Worm (Caenorhabditis elegans) whole organism, late embryonic: ENCODE measurements around the gene fbxc-25.
"Not testable (repeated sequence)": the region's sequence is repeated elsewhere in the genome, so short reads cannot be mapped to it uniquely, and the experiment has no call there.

ENCODE experiments used
- C38D4.7 ChIP-seq: fragments of 200-800 bp; sonication (Bioruptor generic); optimal IDR thresholded peaks from 2 replicates; lab custom pipeline; 2018; ENCODE audit warnings: mild to moderate bottlenecking, missing genetic modification characterization, moderate library complexity, missing compliant biosample characterization
- F13H6.1 ChIP-seq: sonication (generic microtip); optimal IDR thresholded peaks from 2 replicates; lab custom pipeline; 2016; ENCODE audit warnings: missing genetic modification characterization, missing compliant biosample characterization
- K09A11.1 ChIP-seq: sonication (generic microtip); optimal IDR thresholded peaks from 2 replicates; lab custom pipeline; 2017; ENCODE audit warnings: antibody characterized with exemption, mild to moderate bottlenecking, missing genetic modification characterization, missing compliant biosample characterization; ENCODE audit not compliant: insufficient read depth
- ahr-1 ChIP-seq: sonication (generic microtip); optimal IDR thresholded peaks from 2 replicates; lab custom pipeline; 2016; ENCODE audit warnings: missing genetic modification characterization, missing compliant biosample characterization
- ama-1 ChIP-seq: fragments of 150-350 bp; optimal IDR thresholded peaks from 2 replicates; lab custom pipeline; 2014
- ceh-14 ChIP-seq: sonication (generic microtip); optimal IDR thresholded peaks from 2 replicates; lab custom pipeline; 2016; ENCODE audit warnings: missing genotype, missing genetic modification characterization, missing compliant biosample characterization
- ceh-18 ChIP-seq: sonication (generic microtip); optimal IDR thresholded peaks from 2 replicates; lab custom pipeline; 2016; ENCODE audit warnings: missing genetic modification characterization, missing compliant biosample characterization
- ceh-22 ChIP-seq: sonication (generic microtip); optimal IDR thresholded peaks from 2 replicates; lab custom pipeline; 2017; ENCODE audit warnings: missing biosample characterization, missing genetic modification characterization
- ceh-30 ChIP-seq: fragments of 150-350 bp; optimal IDR thresholded peaks from 2 replicates; lab custom pipeline; 2014; ENCODE audit warnings: missing biosample characterization, missing genetic modification characterization
- ceh-31 ChIP-seq: sonication (generic microtip); optimal IDR thresholded peaks from 2 replicates; lab custom pipeline; 2016; ENCODE audit warnings: missing genetic modification characterization, missing compliant biosample characterization
- ceh-45 ChIP-seq: fragments of 200-800 bp; sonication (Bioruptor generic); IDR thresholded peaks from 2 replicates; pipeline ENCODE4 v1.3.6; 2022; ENCODE audit warnings: missing genetic modification reagents, missing genetic modification characterization, missing compliant biosample characterization
- ceh-48 ChIP-seq: sonication (generic microtip); optimal IDR thresholded peaks from 2 replicates; lab custom pipeline; 2016; ENCODE audit warnings: missing genetic modification characterization, inconsistent platforms, missing compliant biosample characterization
- ceh-6 ChIP-seq: fragments of 200-800 bp; sonication (Bioruptor generic); optimal IDR thresholded peaks from 2 replicates; lab custom pipeline; 2018; ENCODE audit warnings: mild to moderate bottlenecking, missing genetic modification characterization, missing compliant biosample characterization
- che-1 ChIP-seq: sonication (generic microtip); optimal IDR thresholded peaks from 2 replicates; lab custom pipeline; 2016; ENCODE audit warnings: mild to moderate bottlenecking, missing genetic modification characterization, missing compliant biosample characterization
- dmd-4 ChIP-seq: sonication (generic microtip); optimal IDR thresholded peaks from 2 replicates; lab custom pipeline; 2016; ENCODE audit warnings: borderline replicate concordance, missing genetic modification characterization, missing compliant biosample characterization
- dve-1 ChIP-seq: sonication (generic microtip); optimal IDR thresholded peaks from 2 replicates; lab custom pipeline; 2017; ENCODE audit warnings: antibody characterized with exemption, mild to moderate bottlenecking, missing genetic modification characterization, missing compliant biosample characterization
- elt-4 ChIP-seq: sonication (generic microtip); optimal IDR thresholded peaks from 2 replicates; lab custom pipeline; 2016; ENCODE audit warnings: missing genetic modification characterization, missing compliant biosample characterization
- eyg-1 ChIP-seq: sonication (generic microtip); optimal IDR thresholded peaks from 2 replicates; lab custom pipeline; 2016; ENCODE audit warnings: missing genotype, missing genetic modification characterization, missing compliant biosample characterization
- fkh-10 ChIP-seq: fragments of 150-350 bp; optimal IDR thresholded peaks from 2 replicates; lab custom pipeline; 2014; ENCODE audit warnings: missing biosample characterization, missing genetic modification reagents, missing genetic modification characterization
- gmeb-2 ChIP-seq: sonication (generic microtip); optimal IDR thresholded peaks from 2 replicates; lab custom pipeline; 2016; ENCODE audit warnings: missing genetic modification characterization, inconsistent platforms, missing compliant biosample characterization
- hlh-30 ChIP-seq: sonication (generic microtip); optimal IDR thresholded peaks from 2 replicates; lab custom pipeline; 2017; ENCODE audit warnings: antibody characterized with exemption, missing genetic modification characterization, missing compliant biosample characterization; ENCODE audit not compliant: insufficient read depth
- lim-6 ChIP-seq: sonication (generic microtip); optimal IDR thresholded peaks from 2 replicates; lab custom pipeline; 2016; ENCODE audit warnings: missing genetic modification characterization, missing compliant biosample characterization
- lin-11 ChIP-seq: fragments of 200-800 bp; sonication (Bioruptor generic); optimal IDR thresholded peaks from 2 replicates; lab custom pipeline; 2018; ENCODE audit warnings: mild to moderate bottlenecking, missing genetic modification characterization, missing compliant biosample characterization
- madf-2 ChIP-seq: sonication (generic microtip); optimal IDR thresholded peaks from 2 replicates; lab custom pipeline; 2017; ENCODE audit warnings: missing genetic modification characterization, missing compliant biosample characterization
- nhr-11 ChIP-seq: fragments of 150-350 bp; optimal IDR thresholded peaks from 2 replicates; lab custom pipeline; 2014; ENCODE audit warnings: missing biosample characterization, missing genetic modification characterization
- nhr-232 ChIP-seq: sonication (generic microtip); optimal IDR thresholded peaks from 2 replicates; lab custom pipeline; 2016; ENCODE audit warnings: missing genetic modification characterization, missing compliant biosample characterization
- npax-4 ChIP-seq: sonication (generic microtip); optimal IDR thresholded peaks from 2 replicates; lab custom pipeline; 2016; ENCODE audit warnings: missing genetic modification characterization, missing compliant biosample characterization
- odd-2 ChIP-seq: sonication (generic microtip); optimal IDR thresholded peaks from 2 replicates; lab custom pipeline; 2017; ENCODE audit warnings: antibody characterized with exemption, mild to moderate bottlenecking, missing genetic modification characterization, missing compliant biosample characterization
- pag-3 ChIP-seq: sonication (generic microtip); optimal IDR thresholded peaks from 2 replicates; lab custom pipeline; 2016; ENCODE audit warnings: missing compliant biosample characterization, missing genetic modification characterization, borderline replicate concordance
- pax-1 ChIP-seq: fragments of 150-350 bp; optimal IDR thresholded peaks from 2 replicates; lab custom pipeline; 2014; ENCODE audit warnings: missing biosample characterization, missing genetic modification characterization
- pha-4 ChIP-seq: fragments of 150-350 bp; optimal IDR thresholded peaks from 2 replicates; lab custom pipeline; 2018; ENCODE audit warnings: missing biosample characterization, missing genetic modification reagents, missing genetic modification characterization
- ref-2 ChIP-seq: sonication (generic microtip); optimal IDR thresholded peaks from 2 replicates; lab custom pipeline; 2016; ENCODE audit warnings: missing genetic modification characterization, missing compliant biosample characterization
- tbx-7 ChIP-seq: sonication (generic microtip); optimal IDR thresholded peaks from 2 replicates; lab custom pipeline; 2016; ENCODE audit warnings: missing genotype, missing genetic modification characterization, missing compliant biosample characterization
- ttx-3 ChIP-seq: sonication (generic microtip); optimal IDR thresholded peaks from 2 replicates; lab custom pipeline; 2016; ENCODE audit warnings: missing genetic modification reagents, missing genetic modification characterization, missing compliant biosample characterization
- unc-3 ChIP-seq, 2 experiments: fragments of 200-800 bp in 1 of 2; sonication (Bioruptor generic) in 1 of 2; sonication (generic microtip) in 1 of 2; conservative IDR thresholded peaks in 1 of 2; optimal IDR thresholded peaks in 1 of 2; 2 replicates each; pipeline versions ENCODE4 v1.3.6 to Lab custom; 2016 to 2022; ENCODE audit warnings: missing compliant biosample characterization in 2 of 2, missing genetic modification characterization in 2 of 2, missing genetic modification reagents in 1 of 2
- unc-55 ChIP-seq: sonication (generic microtip); optimal IDR thresholded peaks from 2 replicates; lab custom pipeline; 2017; ENCODE audit warnings: missing biosample characterization, missing genetic modification reagents, missing genetic modification characterization
- zip-5 ChIP-seq: sonication (generic microtip); optimal IDR thresholded peaks from 2 replicates; lab custom pipeline; 2016; ENCODE audit warnings: missing genetic modification characterization, missing compliant biosample characterization

The fbxc-25 gene

DNA sequence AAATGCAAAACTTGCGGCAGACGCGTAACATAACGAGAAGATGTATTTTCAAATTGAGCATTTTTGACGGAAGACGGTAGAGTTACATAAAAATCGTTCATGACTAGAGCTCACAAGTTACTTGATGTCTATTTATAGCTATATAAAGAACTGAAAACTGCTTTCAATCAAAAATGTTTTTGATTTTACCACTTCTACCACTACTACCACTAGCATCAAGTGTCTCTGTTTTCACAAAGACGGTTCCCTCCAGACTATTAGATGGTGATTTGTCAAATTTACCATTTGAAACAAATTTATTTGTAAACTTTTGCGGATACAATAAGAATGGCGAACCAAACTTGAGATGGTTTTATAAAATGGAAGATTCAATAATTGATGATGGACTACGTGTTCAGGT lies 13.5 kb downstream of the fbxc-25 start, which contains the start of gene K09F6.9:
K09F6.9 (minus strand) TSS at position 101 of the 400 bp plus-strand sequence.
- TF ChIP-seq pag-3; eyg-1 (tag; lab: Kevin White, UChicago); tbx-7: not testable (repeated sequence)

DNA sequence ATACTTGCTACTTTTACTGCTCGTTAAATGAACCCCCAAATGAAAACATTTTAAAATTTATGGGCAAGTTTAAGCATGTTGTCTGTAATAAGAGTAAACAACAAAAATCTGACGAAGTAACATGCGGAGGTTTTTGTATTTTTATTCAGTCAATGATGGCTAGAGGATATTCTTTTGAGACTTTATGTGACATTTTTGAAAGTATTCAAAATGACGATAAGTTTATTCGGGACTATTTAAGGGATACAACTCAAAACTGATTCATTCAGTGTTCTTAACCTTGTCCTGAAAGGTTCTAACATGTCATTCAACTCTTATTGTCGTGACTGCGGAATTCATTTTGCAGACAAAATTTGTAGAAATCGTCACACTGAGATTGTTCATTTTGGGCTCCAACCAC lies 16.2 kb downstream of the fbxc-25 start, which contains the start of gene K09F6.11:
K09F6.11 (plus strand) TSS at position 301 of the 400 bp plus-strand sequence.
- TF ChIP-seq ama-1 (lab: Kevin White, UChicago), result no peak
- TF ChIP-seq ref-2, result no peak
- TF ChIP-seq elt-4 (tag; lab: Kevin White, UChicago), result no peak
- TF ChIP-seq ceh-31 (tag; lab: Kevin White, UChicago), result no peak
- TF ChIP-seq K09A11.1 (tag; lab: Kevin White, UChicago), result no peak
- no peak for TF ChIP-seq hlh-30 (tag; lab: Kevin White, UChicago)
- no peak for TF ChIP-seq ceh-22 (tag; lab: Kevin White, UChicago)
- no peak for TF ChIP-seq nhr-11
- TF ChIP-seq C38D4.7, result no peak
- no peak for TF ChIP-seq F13H6.1 (tag; lab: Kevin White, UChicago)
- TF ChIP-seq eyg-1 (tag; lab: Kevin White, UChicago), result no peak
- no peak for TF ChIP-seq unc-3 (GFP tag; conservative IDR thresholded peaks at IDR 0.05; lab: Robert Waterston, UW)
- no peak for TF ChIP-seq unc-3 (tag; optimal IDR thresholded peaks at IDR 0.05; lab: Kevin White, UChicago)
- TF ChIP-seq fkh-10, result no peak
- TF ChIP-seq dve-1 (tag; lab: Kevin White, UChicago), result no peak
- no peak for TF ChIP-seq ceh-30 (tag; lab: Kevin White, UChicago)
- TF ChIP-seq unc-55 (GFP tag; lab: Kevin White, UChicago), result no peak
- TF ChIP-seq odd-2 (tag; lab: Kevin White, UChicago), result no peak
- TF ChIP-seq lim-6 (tag; lab: Kevin White, UChicago), result no peak
- no peak for TF ChIP-seq ahr-1 (tag; lab: Kevin White, UChicago)
- TF ChIP-seq madf-2 (tag; lab: Kevin White, UChicago), result no peak
- TF ChIP-seq, all 69 proteins: peak for 0

ce11 chrII:2279263-2279662 lies 16.8 kb downstream of the fbxc-25 start, which contains the start of gene K09F6.6:
Gene K09F6.6, minus strand, starts transcription at chrII:2279305.
- no peak for TF ChIP-seq pha-4 (tag; lab: Kevin White, UChicago)
- TF ChIP-seq ceh-45 (GFP tag; lab: Robert Waterston, UW), result no peak
- TF ChIP-seq dmd-4 (tag; lab: Kevin White, UChicago), result no peak
- TF ChIP-seq ceh-30 (tag; lab: Kevin White, UChicago), result no peak
- TF ChIP-seq zip-5 (tag; lab: Kevin White, UChicago), result no peak
- no peak for TF ChIP-seq ceh-14 (tag; lab: Kevin White, UChicago)
- TF ChIP-seq dve-1 (tag; lab: Kevin White, UChicago), result no peak
- no peak for TF ChIP-seq npax-4
- TF ChIP-seq che-1 (tag; lab: Kevin White, UChicago), result no peak
- no peak for TF ChIP-seq lim-6 (tag; lab: Kevin White, UChicago)

ce11 chrII:2277418-2277817 lies 18.6 kb downstream of the fbxc-25 start, which contains the start of gene K09F6.15:
Gene K09F6.15, minus strand, starts transcription at chrII:2277518.
- TF ChIP-seq ttx-3 (tag; lab: Kevin White, UChicago) (no peak), ceh-6 (GFP tag; lab: Kevin White, UChicago) (no peak), ceh-48 (tag; lab: Kevin White, UChicago) (no peak), lin-11 (tag; lab: Kevin White, UChicago) (no peak), ceh-18 (tag; lab: Kevin White, UChicago) (no peak), pax-1 (tag; lab: Kevin White, UChicago) (no peak), ceh-14 (tag; lab: Kevin White, UChicago) (no peak), gmeb-2 (no peak), dmd-4 (tag; lab: Kevin White, UChicago) (no peak), nhr-232 (tag; lab: Kevin White, UChicago) (no peak)
